Worm (Caenorhabditis elegans) whole organism, L3 larva: ENCODE measurements around the gene abl-1.

Source experiments
- R02D3.7 ChIP-seq: fragments of 150-350 bp; optimal IDR thresholded peaks from 2 replicates; lab custom pipeline; 2014; ENCODE audit warnings: missing biosample characterization, missing genetic modification characterization
- ama-1 ChIP-seq: fragments of 150-350 bp; optimal IDR thresholded peaks from 2 replicates; lab custom pipeline; 2018
- ceh-28 ChIP-seq: fragments of 150-350 bp; optimal IDR thresholded peaks from 2 replicates; lab custom pipeline; 2014; ENCODE audit warnings: missing biosample characterization, missing genetic modification reagents, missing genetic modification characterization
- ceh-82 ChIP-seq: fragments of 150-350 bp; optimal IDR thresholded peaks from 2 replicates; lab custom pipeline; 2014; ENCODE audit warnings: missing biosample characterization, missing genetic modification characterization
- daf-12 ChIP-seq: fragments of 150-350 bp; optimal IDR thresholded peaks from 2 replicates; lab custom pipeline; 2014; ENCODE audit warnings: missing biosample characterization, missing genetic modification reagents, missing genetic modification characterization
- egl-27 ChIP-seq: sonication (generic microtip); optimal IDR thresholded peaks from 4 replicates; lab custom pipeline; 2017; ENCODE audit warnings: missing biosample characterization, missing genetic modification reagents, missing genetic modification characterization
- egl-5 ChIP-seq: fragments of 150-350 bp; optimal IDR thresholded peaks from 2 replicates; lab custom pipeline; 2017; ENCODE audit warnings: missing biosample characterization, missing genetic modification reagents, missing genetic modification characterization, inconsistent platforms
- elt-1 ChIP-seq: fragments of 150-350 bp; optimal IDR thresholded peaks from 2 replicates; lab custom pipeline; 2014; ENCODE audit warnings: missing biosample characterization, missing genetic modification characterization
- elt-2 ChIP-seq: sonication (generic microtip); optimal IDR thresholded peaks from 2 replicates; lab custom pipeline; 2016; ENCODE audit warnings: missing genetic modification reagents, mild to moderate bottlenecking, missing genetic modification characterization, missing compliant biosample characterization
- elt-3 ChIP-seq, 3 experiments: fragments of 150-350 bp in 1 of 3; sonication (generic microtip) in 2 of 3; optimal IDR thresholded peaks; 2 replicates in 2 of 3; 4 replicates in 1 of 3; lab custom pipeline; 2014 to 2017; ENCODE audit warnings: missing biosample characterization in 3 of 3, missing genetic modification characterization in 3 of 3
- eor-1 ChIP-seq, 2 experiments: fragments of 150-350 bp; optimal IDR thresholded peaks; 2 replicates each; lab custom pipeline; 2014 to 2018; ENCODE audit warnings: missing biosample characterization in 2 of 2, missing genetic modification characterization in 2 of 2
- fkh-10 ChIP-seq: sonication (generic microtip); optimal IDR thresholded peaks from 2 replicates; lab custom pipeline; 2017; ENCODE audit warnings: missing biosample characterization, missing genetic modification reagents, missing genetic modification characterization
- fkh-2 ChIP-seq: fragments of 150-350 bp; optimal IDR thresholded peaks from 2 replicates; lab custom pipeline; 2014; ENCODE audit warnings: missing biosample characterization, missing genetic modification reagents, missing genetic modification characterization
- fos-1 ChIP-seq: fragments of 150-350 bp; optimal IDR thresholded peaks from 2 replicates; lab custom pipeline; 2014; ENCODE audit warnings: missing biosample characterization, missing genetic modification characterization
- hmg-11 ChIP-seq: sonication (generic microtip); optimal IDR thresholded peaks from 2 replicates; lab custom pipeline; 2016; ENCODE audit warnings: missing genetic modification characterization, missing compliant biosample characterization
- jun-1 ChIP-seq: fragments of 150-350 bp; optimal IDR thresholded peaks from 2 replicates; lab custom pipeline; 2014; ENCODE audit warnings: missing biosample characterization, missing genetic modification reagents, missing genetic modification characterization
- lin-15B ChIP-seq: fragments of 150-350 bp; optimal IDR thresholded peaks from 2 replicates; lab custom pipeline; 2014; ENCODE audit warnings: missing biosample characterization, missing genetic modification characterization
- lin-39 ChIP-seq: fragments of 150-350 bp; optimal IDR thresholded peaks from 2 replicates; lab custom pipeline; 2018; ENCODE audit warnings: missing biosample characterization, missing genetic modification reagents, missing genetic modification characterization
- lsy-12 ChIP-seq: sonication (generic microtip); optimal IDR thresholded peaks from 2 replicates; lab custom pipeline; 2016; ENCODE audit warnings: mild to moderate bottlenecking, missing genetic modification characterization, missing compliant biosample characterization
- mml-1 ChIP-seq: fragments of 150-350 bp; sonication (generic microtip); optimal IDR thresholded peaks from 3 replicates; lab custom pipeline; 2014; ENCODE audit warnings: missing biosample characterization, missing genetic modification characterization
- nfya-1 ChIP-seq: sonication (generic microtip); optimal IDR thresholded peaks from 2 replicates; lab custom pipeline; 2017; ENCODE audit warnings: missing genetic modification characterization, mild to moderate bottlenecking, missing compliant biosample characterization, antibody characterized with exemption, moderate library complexity; ENCODE audit not compliant: insufficient read depth
- nhr-12 ChIP-seq: fragments of 150-350 bp; optimal IDR thresholded peaks from 2 replicates; lab custom pipeline; 2014; ENCODE audit warnings: missing biosample characterization, missing genetic modification characterization
- nhr-23 ChIP-seq: fragments of 150-350 bp; optimal IDR thresholded peaks from 2 replicates; lab custom pipeline; 2014; ENCODE audit warnings: missing biosample characterization, missing genetic modification reagents, missing genetic modification characterization
- nhr-237 ChIP-seq: fragments of 150-350 bp; optimal IDR thresholded peaks from 2 replicates; lab custom pipeline; 2014; ENCODE audit warnings: missing biosample characterization, missing genetic modification characterization
- nhr-25 ChIP-seq: sonication (generic microtip); optimal IDR thresholded peaks from 2 replicates; lab custom pipeline; 2017; ENCODE audit warnings: missing biosample characterization, missing genetic modification characterization
- nhr-28 ChIP-seq: fragments of 150-350 bp; optimal IDR thresholded peaks from 2 replicates; lab custom pipeline; 2014; ENCODE audit warnings: missing biosample characterization, missing genetic modification characterization
- nhr-43 ChIP-seq: sonication (generic microtip); optimal IDR thresholded peaks from 2 replicates; lab custom pipeline; 2016; ENCODE audit warnings: mild to moderate bottlenecking, missing genetic modification characterization, missing compliant biosample characterization; ENCODE audit not compliant: poor library complexity, severe bottlenecking
- nhr-67 ChIP-seq: fragments of 150-350 bp; optimal IDR thresholded peaks from 2 replicates; lab custom pipeline; 2014; ENCODE audit warnings: missing biosample characterization, missing genetic modification characterization
- nhr-76 ChIP-seq: fragments of 150-350 bp; sonication (generic microtip); optimal IDR thresholded peaks from 5 replicates; lab custom pipeline; 2014; ENCODE audit warnings: missing biosample characterization, missing genetic modification characterization
- pha-4 ChIP-seq: fragments of 150-350 bp; optimal IDR thresholded peaks from 2 replicates; lab custom pipeline; 2014; ENCODE audit warnings: missing biosample characterization, missing genetic modification reagents, missing genetic modification characterization
- sea-2 ChIP-seq: fragments of 150-350 bp; sonication (generic microtip); optimal IDR thresholded peaks from 4 replicates; lab custom pipeline; 2014; ENCODE audit warnings: missing biosample characterization, missing genetic modification reagents, missing genetic modification characterization
- tbx-2 ChIP-seq: sonication (generic microtip); optimal IDR thresholded peaks from 2 replicates; lab custom pipeline; 2016; ENCODE audit warnings: mild to moderate bottlenecking, missing genetic modification characterization, missing compliant biosample characterization
- zag-1 ChIP-seq: fragments of 150-350 bp; optimal IDR thresholded peaks from 2 replicates; lab custom pipeline; 2014; ENCODE audit warnings: missing biosample characterization, missing genetic modification characterization
- ztf-11 ChIP-seq: fragments of 150-350 bp; optimal IDR thresholded peaks from 2 replicates; lab custom pipeline; 2014; ENCODE audit warnings: missing biosample characterization, missing genetic modification characterization
- ztf-4 ChIP-seq: fragments of 150-350 bp; optimal IDR thresholded peaks from 2 replicates; lab custom pipeline; 2014; ENCODE audit warnings: missing biosample characterization, missing genetic modification characterization

abl-1 gene

DNA sequence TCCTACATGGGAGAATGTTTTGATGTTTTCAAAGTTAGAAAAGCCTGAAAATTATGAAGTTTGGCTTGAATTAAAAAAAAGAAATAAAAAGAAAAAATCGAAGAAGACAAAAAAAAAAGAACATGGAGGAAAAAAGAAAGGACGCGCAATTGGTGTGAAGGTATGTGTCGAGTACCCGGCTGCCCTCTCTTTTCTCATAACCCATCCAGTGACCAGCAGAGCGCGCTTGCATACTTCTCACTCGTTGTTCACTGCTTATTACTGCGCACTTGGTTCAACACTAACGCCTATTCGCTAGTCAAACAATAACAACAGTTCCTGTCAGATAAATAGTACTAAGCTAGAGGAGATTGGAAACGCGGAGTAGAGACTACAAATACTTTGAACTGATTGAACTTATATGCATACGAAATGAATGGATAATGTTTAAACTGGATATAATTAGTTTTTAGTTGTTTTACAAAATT is at the start of gene abl-1:
TSS of gene abl-1 (minus strand) at position 51 of the 467 bp plus-strand sequence.
- TF ChIP-seq tbx-2 (tag; lab: Kevin White, UChicago) (no peak), egl-5 (tag; lab: Kevin White, UChicago) (no peak), ztf-11 (no peak), nfya-1 (peak; percentile 36), nhr-67 (tag; lab: Kevin White, UChicago) (no peak), egl-27 (tag; lab: Kevin White, UChicago) (no peak), elt-3 (tag; optimal IDR thresholded peaks at IDR 0.05; lab: Kevin White, UChicago) (no peak), ceh-28 (tag; lab: Kevin White, UChicago) (no peak), nhr-23 (tag; lab: Kevin White, UChicago) (peak; percentile 17), ama-1 (lab: Kevin White, UChicago) (no peak), nhr-25 (tag; lab: Kevin White, UChicago) (peak; percentile 45), elt-2 (tag; lab: Kevin White, UChicago) (no peak), pha-4 (peak; percentile 63), fkh-2 (tag; lab: Kevin White, UChicago) (no peak), eor-1 (tag; optimal IDR thresholded peaks at IDR 0.05; lab: Kevin White, UChicago) (no peak), lin-39 (tag; lab: Kevin White, UChicago) (peak; percentile 9), fos-1 (tag; lab: Kevin White, UChicago) (no peak), ztf-4 (no peak), daf-12 (tag; lab: Kevin White, UChicago) (no peak), hmg-11 (tag; lab: Kevin White, UChicago) (peak; percentile 19), fkh-10 (GFP tag; lab: Kevin White, UChicago) (no peak), nhr-237 (tag; lab: Kevin White, UChicago) (no peak), lsy-12 (tag; lab: Kevin White, UChicago) (no peak), nhr-43 (tag; lab: Kevin White, UChicago) (no peak), R02D3.7 (tag; lab: Kevin White, UChicago) (no peak), zag-1 (tag; lab: Kevin White, UChicago) (no peak), ceh-82 (tag; lab: Kevin White, UChicago) (no peak), elt-1 (tag; lab: Kevin White, UChicago) (no peak)

DNA sequence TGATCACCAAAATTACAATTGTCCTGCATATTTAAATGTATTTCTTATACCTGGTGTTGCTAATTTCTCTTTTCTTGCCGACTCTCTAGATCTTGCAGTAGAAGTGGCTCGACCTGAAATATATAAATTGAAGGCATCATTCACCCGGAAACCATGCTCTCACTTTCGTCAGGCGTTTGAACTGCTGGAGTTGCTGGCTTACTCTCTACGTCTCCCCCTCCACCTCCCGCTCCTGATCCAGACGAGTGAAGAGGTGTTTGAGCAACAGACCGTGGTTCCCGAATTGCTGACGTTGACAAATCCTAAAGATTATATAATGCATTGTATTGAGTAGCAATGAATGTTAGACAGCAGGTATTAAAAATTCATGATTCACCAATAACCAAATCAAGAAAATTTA is 46.2 kb upstream of the abl-1 start:
- TF ChIP-seq nhr-76 (tag; lab: Kevin White, UChicago) (no peak), nhr-25 (tag; lab: Kevin White, UChicago) (no peak), daf-12 (tag; lab: Kevin White, UChicago) (no peak), elt-2 (tag; lab: Kevin White, UChicago) (no peak), nhr-12 (tag; lab: Kevin White, UChicago) (no peak)

DNA sequence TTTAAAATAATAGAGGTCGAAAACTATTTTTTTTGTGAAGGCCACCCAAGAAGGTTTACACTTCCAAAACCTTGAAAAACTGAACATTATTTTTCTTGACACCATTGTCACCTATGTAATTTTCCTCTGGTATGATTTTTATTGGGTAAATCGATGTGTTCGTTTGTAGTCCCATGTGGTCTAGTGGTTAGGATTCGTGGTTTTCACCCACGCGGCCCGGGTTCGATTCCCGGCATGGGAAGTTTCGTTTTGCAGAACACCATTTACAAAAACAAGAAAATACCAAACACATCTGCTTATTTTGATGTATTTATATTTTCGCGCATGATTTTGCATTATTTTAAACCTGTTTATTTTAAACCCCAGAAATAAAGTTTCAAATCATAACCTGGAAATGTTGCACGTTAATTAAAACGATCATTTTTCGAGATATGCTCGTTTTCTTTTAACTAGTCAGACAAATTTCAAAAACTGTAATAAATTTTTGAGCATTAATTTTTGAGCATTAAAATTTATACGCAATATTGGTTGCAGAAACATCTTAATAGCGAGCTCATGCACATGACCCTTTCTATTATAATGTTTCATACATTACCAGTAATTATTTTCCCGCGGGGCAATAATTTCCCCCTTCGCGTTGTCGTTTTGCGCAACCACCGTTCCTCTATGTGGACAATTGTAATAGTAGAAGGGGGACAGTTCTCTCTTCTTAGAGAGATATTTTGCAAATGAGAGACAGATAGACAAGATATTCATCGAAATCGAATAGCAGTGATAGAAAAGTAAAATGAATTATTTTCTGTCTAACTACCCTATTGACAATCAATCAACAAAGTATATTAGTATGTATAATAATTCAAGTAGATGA is 43.7 kb upstream of the abl-1 start:
- TF ChIP-seq nhr-23 (tag; lab: Kevin White, UChicago) (peak; percentile 81), lsy-12 (tag; lab: Kevin White, UChicago) (peak; percentile 39), ceh-28 (tag; lab: Kevin White, UChicago) (peak; percentile 62), hmg-11 (tag; lab: Kevin White, UChicago) (peak; percentile 8), jun-1 (peak; percentile 23), nhr-67 (tag; lab: Kevin White, UChicago) (no peak), lin-15B (no peak), R02D3.7 (tag; lab: Kevin White, UChicago) (no peak), nhr-28 (tag; lab: Kevin White, UChicago) (no peak), nhr-43 (tag; lab: Kevin White, UChicago) (peak; percentile 65), pha-4 (no peak), nhr-25 (tag; lab: Kevin White, UChicago) (peak; percentile 70), sea-2 (GFP tag; lab: Kevin White, UChicago) (no peak), mml-1 (no peak)
